Worm (Caenorhabditis elegans) whole organism, midembryonic: Measurements from ENCODE around the gene srh-290.
A peak's percentile ranks its signal among the peaks of the same experiment; 100 is the strongest.

Experiments
- T22C8.4 ChIP-seq: fragments of 200-800 bp; sonication (Bioruptor generic); IDR thresholded peaks from 2 replicates; pipeline ENCODE4 v1.3.6; 2022; ENCODE audit warnings: missing genetic modification characterization, missing compliant biosample characterization
- cog-1 ChIP-seq: sonication (generic microtip); optimal IDR thresholded peaks from 2 replicates; lab custom pipeline; 2016; ENCODE audit warnings: missing genetic modification characterization, missing compliant biosample characterization
- flt-1 ChIP-seq: fragments of 200-800 bp; sonication (Bioruptor generic); IDR thresholded peaks from 2 replicates; pipeline ENCODE4 v1.3.6; 2022; ENCODE audit warnings: missing genetic modification characterization, missing compliant biosample characterization
- klf-2 ChIP-seq: fragments of 200-800 bp; sonication (Bioruptor generic); conservative IDR thresholded peaks from 2 replicates; pipeline ENCODE4 v1.3.6; 2022; ENCODE audit warnings: missing genetic modification reagents, missing genetic modification characterization, missing compliant biosample characterization
- med-1 ChIP-seq: sonication (generic microtip); optimal IDR thresholded peaks from 2 replicates; lab custom pipeline; 2017; ENCODE audit warnings: missing genetic modification characterization, mild to moderate bottlenecking, missing compliant biosample characterization, antibody characterized with exemption, missing genetic modification reagents; ENCODE audit not compliant: insufficient read depth
- ref-1 ChIP-seq: fragments of 200-800 bp; sonication (Bioruptor generic); conservative IDR thresholded peaks from 2 replicates; pipeline ENCODE4 v1.3.6; 2022; ENCODE audit warnings: missing genetic modification reagents, missing genetic modification characterization, missing compliant biosample characterization
- tab-1 ChIP-seq: fragments of 200-800 bp; sonication (Bioruptor generic); IDR thresholded peaks from 2 replicates; pipeline ENCODE4 v1.3.6; 2022; ENCODE audit warnings: missing genetic modification characterization, missing compliant biosample characterization
- ztf-23 ChIP-seq: fragments of 200-800 bp; sonication (Bioruptor generic); IDR thresholded peaks from 2 replicates; pipeline ENCODE4 v1.3.6; 2022; ENCODE audit warnings: missing genetic modification reagents, missing genetic modification characterization, missing compliant biosample characterization
- ztf-29 ChIP-seq: fragments of 200-800 bp; sonication (Bioruptor generic); IDR thresholded peaks from 2 replicates; pipeline ENCODE4 v1.3.6; 2022; ENCODE audit warnings: missing genetic modification reagents, missing genetic modification characterization, missing compliant biosample characterization

The srh-290 gene

ce11 chrV:17802519-17802918, 12.2 kb downstream of the srh-290 start, which contains the start of the genes Y94A7B.11 and srh-292:
TSS of gene Y94A7B.11 (minus strand) at chrV:17802619.
TSS of gene srh-292 (plus strand) at chrV:17802769.
- TF ChIP-seq ztf-23 (GFP tag; lab: Robert Waterston, UW) (no peak), klf-2 (GFP tag; lab: Robert Waterston, UW) (no peak)

ce11 chrV:17805323-17805722, 15.0 kb downstream of the srh-290 start, which contains the start of gene srh-291:
TSS of gene srh-291 (plus strand) at chrV:17805623.
- no peak for TF ChIP-seq flt-1
- TF ChIP-seq T22C8.4: no peak
- TF ChIP-seq tab-1: no peak
- TF ChIP-seq klf-2 (GFP tag; lab: Robert Waterston, UW): no peak
- TF ChIP-seq ztf-23 (GFP tag; lab: Robert Waterston, UW): no peak
- no peak for TF ChIP-seq ref-1

- TF ChIP-seq ztf-23 (GFP tag; lab: Robert Waterston, UW): no peak
These were observed 19.8 kb downstream of the srh-290 start, which contains the start of gene srh-296 for ce11 chrV:17810053-17810452. TSS of gene srh-296 (plus strand) at chrV:17810353.

- TF ChIP-seq flt-1 (no peak), med-1 (GFP tag; lab: Kevin White, UChicago) (no peak), ztf-23 (GFP tag; lab: Robert Waterston, UW) (no peak), cog-1 (tag; lab: Kevin White, UChicago) (no peak), T22C8.4 (no peak), klf-2 (GFP tag; lab: Robert Waterston, UW) (no peak), tab-1 (no peak), ztf-29 (GFP tag; lab: Robert Waterston, UW) (no peak), ref-1 (no peak)
These were observed 21.8 kb downstream of the srh-290 start for ce11 chrV:17812127-17812526.

- no peak for TF ChIP-seq ztf-23 (GFP tag; lab: Robert Waterston, UW)
- TF ChIP-seq klf-2 (GFP tag; lab: Robert Waterston, UW): no peak
- no peak for TF ChIP-seq ref-1
- TF ChIP-seq T22C8.4: no peak
- no peak for TF ChIP-seq flt-1
- TF ChIP-seq ztf-29 (GFP tag; lab: Robert Waterston, UW): no peak
- no peak for TF ChIP-seq tab-1
- TF ChIP-seq cog-1 (tag; lab: Kevin White, UChicago): no peak
- TF ChIP-seq med-1 (GFP tag; lab: Kevin White, UChicago): no peak
These were observed 28.3 kb downstream of the srh-290 start, which contains the start of gene srh-298 for ce11 chrV:17818567-17818966. TSS of gene srh-298 (plus strand) at chrV:17818867.

ce11 chrV:17819704-17820103, 29.4 kb downstream of the srh-290 start:
- 0 out of 2 replicates have a peak, but pooled peaks have one; percentile 25 for TF ChIP-seq ztf-23 (GFP tag; lab: Robert Waterston, UW)
- TF ChIP-seq ref-1: no peak
- TF ChIP-seq T22C8.4: no peak
- TF ChIP-seq ztf-29 (GFP tag; lab: Robert Waterston, UW): no peak
- TF ChIP-seq med-1 (GFP tag; lab: Kevin White, UChicago): no peak
- TF ChIP-seq flt-1: no peak
- no peak for TF ChIP-seq klf-2 (GFP tag; lab: Robert Waterston, UW)
- TF ChIP-seq tab-1: 0 out of 2 replicates have a peak, but pooled peaks have one; percentile 52
- TF ChIP-seq cog-1 (tag; lab: Kevin White, UChicago): no peak

- TF ChIP-seq klf-2 (GFP tag; lab: Robert Waterston, UW): no peak
- no peak for TF ChIP-seq tab-1
- TF ChIP-seq med-1 (GFP tag; lab: Kevin White, UChicago): no peak
- TF ChIP-seq ztf-29 (GFP tag; lab: Robert Waterston, UW): no peak
- TF ChIP-seq T22C8.4: no peak
- no peak for TF ChIP-seq ref-1
- no peak for TF ChIP-seq ztf-23 (GFP tag; lab: Robert Waterston, UW)
- no peak for TF ChIP-seq flt-1
- no peak for TF ChIP-seq cog-1 (tag; lab: Kevin White, UChicago)
These were observed 31.5 kb downstream of the srh-290 start, which contains the start of gene srh-300 for ce11 chrV:17821805-17822204. TSS of gene srh-300 (plus strand) at chrV:17822105.

- no peak for TF ChIP-seq tab-1
- no peak for TF ChIP-seq cog-1 (tag; lab: Kevin White, UChicago)
- no peak for TF ChIP-seq klf-2 (GFP tag; lab: Robert Waterston, UW)
- no peak for TF ChIP-seq med-1 (GFP tag; lab: Kevin White, UChicago)
- TF ChIP-seq flt-1: no peak
- TF ChIP-seq T22C8.4: no peak
- no peak for TF ChIP-seq ztf-29 (GFP tag; lab: Robert Waterston, UW)
- no peak for TF ChIP-seq ref-1
- no peak for TF ChIP-seq ztf-23 (GFP tag; lab: Robert Waterston, UW)
These were observed 34.3 kb downstream of the srh-290 start, which contains the start of gene srh-301 for ce11 chrV:17824610-17825009. TSS of gene srh-301 (plus strand) at chrV:17824910.

ce11 chrV:17828310-17828709, 38.0 kb downstream of the srh-290 start, which contains the start of gene srh-304:
TSS of gene srh-304 (plus strand) at chrV:17828610.
- TF ChIP-seq T22C8.4: no peak
- no peak for TF ChIP-seq med-1 (GFP tag; lab: Kevin White, UChicago)
- TF ChIP-seq ztf-23 (GFP tag; lab: Robert Waterston, UW): no peak
- no peak for TF ChIP-seq klf-2 (GFP tag; lab: Robert Waterston, UW)
- no peak for TF ChIP-seq tab-1
- TF ChIP-seq cog-1 (tag; lab: Kevin White, UChicago): no peak
- TF ChIP-seq ztf-29 (GFP tag; lab: Robert Waterston, UW): no peak
- TF ChIP-seq flt-1: no peak
- TF ChIP-seq ref-1: no peak

ce11 chrV:17831350-17831749, 41.1 kb downstream of the srh-290 start, which contains the start of gene srh-303:
TSS of gene srh-303 (plus strand) at chrV:17831650.
- TF ChIP-seq klf-2 (GFP tag; lab: Robert Waterston, UW) (no peak), cog-1 (tag; lab: Kevin White, UChicago) (no peak), med-1 (GFP tag; lab: Kevin White, UChicago) (no peak), ztf-23 (GFP tag; lab: Robert Waterston, UW) (no peak), ref-1 (no peak), flt-1 (no peak), tab-1 (no peak), T22C8.4 (no peak), ztf-29 (GFP tag; lab: Robert Waterston, UW) (no peak)
